Fruit fly (Drosophila melanogaster) whole organism, pupa: Measurements from ENCODE around the gene bocks.

Source experiments
- CG4496 ChIP-seq: fragments of 200-800 bp; sonication (Bioruptor generic); IDR thresholded peaks from 3 replicates; pipeline ENCODE4 v1.3.6; 2022; ENCODE audit warnings: missing biosample characterization, missing genetic modification characterization
- D1 ChIP-seq: fragments of 200-800 bp; sonication (Bioruptor generic); optimal IDR thresholded peaks from 2 replicates; lab custom pipeline; 2018; ENCODE audit warnings: missing biosample characterization, mild to moderate bottlenecking, missing genetic modification characterization, moderate library complexity
- EcR ChIP-seq: fragments of 200-800 bp; sonication (Bioruptor generic); optimal IDR thresholded peaks from 3 replicates; lab custom pipeline; 2019; ENCODE audit warnings: missing biosample characterization, missing genetic modification characterization, mild to moderate bottlenecking, moderate library complexity, missing genetic modification reagents

DNA sequence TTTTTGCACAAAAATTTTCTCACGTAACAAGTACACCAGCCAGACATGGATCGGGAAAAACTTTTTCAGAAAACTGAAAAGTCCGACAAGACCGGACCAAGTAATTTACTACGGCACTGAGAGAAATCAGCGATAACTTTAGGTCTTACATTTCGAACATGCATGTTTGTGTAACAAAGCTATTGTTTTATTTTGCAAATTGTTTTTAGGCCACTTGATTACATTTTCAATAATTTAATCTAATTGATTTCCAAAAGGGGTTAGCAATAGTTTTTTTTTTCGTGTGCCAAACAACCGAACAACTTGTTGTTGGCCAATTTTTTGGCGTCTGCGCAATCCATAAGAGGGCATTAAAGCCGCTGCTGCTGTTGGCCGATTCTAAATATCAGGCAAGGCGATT is 22.3 kb upstream of the bocks start:
- peak; percentile 96 for TF ChIP-seq CG4496
- TF ChIP-seq D1 (tag; lab: Kevin White, UChicago): no peak
- no peak for TF ChIP-seq EcR (GFP tag; lab: Kevin White, UChicago)
